Worm (Caenorhabditis elegans) whole organism, mixed stage, embryonic: ENCODE results near the gene lbp-8.

Experiments
- M03D4.4 ChIP-seq: sonication (generic microtip); optimal IDR thresholded peaks from 2 replicates; lab custom pipeline; 2017; ENCODE audit warnings: mild to moderate bottlenecking, missing genetic modification characterization, missing compliant biosample characterization
- bed-3 ChIP-seq: fragments of 200-800 bp; sonication (Bioruptor generic); optimal IDR thresholded peaks from 3 replicates; lab custom pipeline; 2018; ENCODE audit warnings: mild to moderate bottlenecking, missing genetic modification characterization, moderate library complexity, missing compliant biosample characterization
- blmp-1 ChIP-seq: fragments of 150-350 bp; optimal IDR thresholded peaks from 2 replicates; lab custom pipeline; 2014; ENCODE audit warnings: missing biosample characterization, missing genetic modification characterization
- ceh-43 ChIP-seq: fragments of 200-800 bp; sonication (Bioruptor generic); optimal IDR thresholded peaks from 2 replicates; lab custom pipeline; 2018; ENCODE audit warnings: mild to moderate bottlenecking, missing genetic modification characterization, moderate library complexity, missing compliant biosample characterization
- ceh-83 ChIP-seq: fragments of 200-800 bp; sonication (Bioruptor generic); optimal IDR thresholded peaks from 2 replicates; lab custom pipeline; 2018; ENCODE audit warnings: mild to moderate bottlenecking, missing genetic modification characterization, missing compliant biosample characterization
- ces-1 ChIP-seq: fragments of 150-350 bp; optimal IDR thresholded peaks from 2 replicates; lab custom pipeline; 2014; ENCODE audit warnings: missing biosample characterization, missing genetic modification reagents, missing genetic modification characterization
- cnd-1 ChIP-seq: fragments of 200-800 bp; sonication (Bioruptor generic); optimal IDR thresholded peaks from 2 replicates; lab custom pipeline; 2018; ENCODE audit warnings: mild to moderate bottlenecking, missing genetic modification characterization, missing compliant biosample characterization
- drap-1 ChIP-seq: fragments of 200-800 bp; sonication (Bioruptor generic); optimal IDR thresholded peaks from 3 replicates; lab custom pipeline; 2018; ENCODE audit warnings: mild to moderate bottlenecking, missing genetic modification characterization, missing compliant biosample characterization
- elt-1 ChIP-seq: sonication (generic microtip); optimal IDR thresholded peaks from 2 replicates; lab custom pipeline; 2017; ENCODE audit warnings: missing genetic modification characterization, mild to moderate bottlenecking, missing compliant biosample characterization, antibody characterized with exemption, moderate library complexity, borderline replicate concordance; ENCODE audit not compliant: insufficient read depth
- elt-3 ChIP-seq: fragments of 150-350 bp; optimal IDR thresholded peaks from 2 replicates; lab custom pipeline; 2014; ENCODE audit warnings: missing biosample characterization, missing genetic modification characterization
- flh-1 ChIP-seq: fragments of 200-800 bp; sonication (Bioruptor generic); optimal IDR thresholded peaks from 2 replicates; lab custom pipeline; 2018; ENCODE audit warnings: mild to moderate bottlenecking, missing genetic modification characterization, moderate library complexity, missing compliant biosample characterization
- ham-2 ChIP-seq: fragments of 200-800 bp; sonication (Bioruptor generic); optimal IDR thresholded peaks from 2 replicates; lab custom pipeline; 2018; ENCODE audit warnings: mild to moderate bottlenecking, missing genetic modification characterization, missing compliant biosample characterization
- hlh-1 ChIP-seq: fragments of 150-350 bp; optimal IDR thresholded peaks from 2 replicates; lab custom pipeline; 2014; ENCODE audit warnings: missing biosample characterization, missing genetic modification reagents, missing genetic modification characterization
- lin-32 ChIP-seq: fragments of 200-800 bp; sonication (Bioruptor generic); optimal IDR thresholded peaks from 2 replicates; lab custom pipeline; 2018; ENCODE audit warnings: mild to moderate bottlenecking, missing genetic modification characterization, missing compliant biosample characterization
- lsy-2 ChIP-seq: fragments of 150-350 bp; optimal IDR thresholded peaks from 2 replicates; lab custom pipeline; 2014; ENCODE audit warnings: missing biosample characterization, missing genetic modification characterization
- mab-5 ChIP-seq: fragments of 150-350 bp; optimal IDR thresholded peaks from 2 replicates; lab custom pipeline; 2014; ENCODE audit warnings: missing biosample characterization, missing genetic modification characterization
- mls-2 ChIP-seq: sonication (generic microtip); optimal IDR thresholded peaks from 2 replicates; lab custom pipeline; 2016; ENCODE audit warnings: mild to moderate bottlenecking, missing genetic modification characterization, moderate library complexity, missing compliant biosample characterization
- nhr-12 ChIP-seq: fragments of 150-350 bp; optimal IDR thresholded peaks from 2 replicates; lab custom pipeline; 2014; ENCODE audit warnings: missing biosample characterization, missing genetic modification characterization
- nhr-2 ChIP-seq: fragments of 150-350 bp; optimal IDR thresholded peaks from 2 replicates; lab custom pipeline; 2014; ENCODE audit warnings: missing biosample characterization, missing genetic modification characterization
- nhr-237 ChIP-seq: fragments of 150-350 bp; optimal IDR thresholded peaks from 2 replicates; lab custom pipeline; 2014; ENCODE audit warnings: missing biosample characterization, missing genetic modification characterization
- nhr-28 ChIP-seq: fragments of 150-350 bp; optimal IDR thresholded peaks from 2 replicates; lab custom pipeline; 2014; ENCODE audit warnings: missing biosample characterization, missing genetic modification characterization
- nhr-76 ChIP-seq: sonication (generic microtip); optimal IDR thresholded peaks from 2 replicates; lab custom pipeline; 2017; ENCODE audit warnings: missing biosample characterization, missing genetic modification characterization
- pha-4 ChIP-seq: fragments of 150-350 bp; optimal IDR thresholded peaks from 2 replicates; lab custom pipeline; 2018; ENCODE audit warnings: missing biosample characterization, missing genetic modification reagents, missing genetic modification characterization
- sem-2 ChIP-seq: fragments of 200-800 bp; sonication (Bioruptor generic); optimal IDR thresholded peaks from 2 replicates; lab custom pipeline; 2018; ENCODE audit warnings: mild to moderate bottlenecking, missing genetic modification characterization, missing compliant biosample characterization
- snpc-4 ChIP-seq: fragments of 150-350 bp; optimal IDR thresholded peaks from 2 replicates; lab custom pipeline; 2014; ENCODE audit warnings: missing biosample characterization, missing genetic modification characterization
- sptf-1 ChIP-seq: sonication (generic microtip); optimal IDR thresholded peaks from 2 replicates; lab custom pipeline; 2017; ENCODE audit warnings: mild to moderate bottlenecking, missing genetic modification characterization, moderate library complexity, missing compliant biosample characterization
- tbx-8 ChIP-seq: fragments of 200-800 bp; sonication (Bioruptor generic); optimal IDR thresholded peaks from 2 replicates; lab custom pipeline; 2018; ENCODE audit warnings: mild to moderate bottlenecking, missing genetic modification characterization, moderate library complexity, missing compliant biosample characterization
- unc-120 ChIP-seq: sonication (generic microtip); optimal IDR thresholded peaks from 2 replicates; lab custom pipeline; 2017; ENCODE audit warnings: missing genetic modification characterization, missing compliant biosample characterization; ENCODE audit not compliant: poor library complexity, severe bottlenecking
- unc-39 ChIP-seq: fragments of 150-350 bp; optimal IDR thresholded peaks from 2 replicates; lab custom pipeline; 2014; ENCODE audit warnings: missing biosample characterization, missing genetic modification characterization
- zip-8 ChIP-seq: fragments of 150-350 bp; optimal IDR thresholded peaks from 2 replicates; lab custom pipeline; 2014; ENCODE audit warnings: missing biosample characterization, missing genetic modification characterization
- ztf-11 ChIP-seq: fragments of 150-350 bp; optimal IDR thresholded peaks from 2 replicates; lab custom pipeline; 2014; ENCODE audit warnings: missing biosample characterization, missing genetic modification characterization

lbp-8 gene

DNA sequence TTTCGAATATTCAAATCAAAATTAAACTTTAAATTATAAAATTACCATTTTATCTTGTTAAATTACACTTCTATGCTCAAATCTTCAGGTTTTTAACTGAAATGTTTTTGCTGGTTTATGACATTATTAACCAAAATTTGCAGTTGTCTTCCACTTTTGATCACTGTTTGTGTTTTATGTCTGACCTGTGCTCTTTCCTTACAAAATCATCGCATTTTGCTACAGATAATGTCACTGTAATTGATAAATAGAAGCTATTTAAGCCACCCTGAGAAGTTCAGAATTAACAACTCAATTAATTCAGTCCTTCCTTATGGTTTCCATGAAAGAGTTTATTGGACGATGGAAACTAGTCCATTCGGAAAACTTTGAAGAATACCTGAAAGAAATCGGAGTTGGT, at the start of gene lbp-8:
lbp-8 (plus strand) TSS at position 301 of the 400 bp plus-strand sequence.
- TF ChIP-seq nhr-28, result no peak
- TF ChIP-seq ceh-83 (GFP tag; lab: Kevin White, UChicago), result no peak
- no peak for TF ChIP-seq nhr-12 (tag; lab: Kevin White, UChicago)
- no peak for TF ChIP-seq unc-120 (tag; lab: Kevin White, UChicago)
- no peak for TF ChIP-seq zip-8 (tag; lab: Kevin White, UChicago)
- no peak for TF ChIP-seq lin-32 (GFP tag; lab: Kevin White, UChicago)
- no peak for TF ChIP-seq nhr-76 (tag; lab: Kevin White, UChicago)
- no peak for TF ChIP-seq ceh-43 (GFP tag; lab: Kevin White, UChicago)
- no peak for TF ChIP-seq flh-1
- no peak for TF ChIP-seq elt-1 (tag; lab: Kevin White, UChicago)
- TF ChIP-seq lsy-2, result no peak
- TF ChIP-seq elt-3, result no peak

DNA sequence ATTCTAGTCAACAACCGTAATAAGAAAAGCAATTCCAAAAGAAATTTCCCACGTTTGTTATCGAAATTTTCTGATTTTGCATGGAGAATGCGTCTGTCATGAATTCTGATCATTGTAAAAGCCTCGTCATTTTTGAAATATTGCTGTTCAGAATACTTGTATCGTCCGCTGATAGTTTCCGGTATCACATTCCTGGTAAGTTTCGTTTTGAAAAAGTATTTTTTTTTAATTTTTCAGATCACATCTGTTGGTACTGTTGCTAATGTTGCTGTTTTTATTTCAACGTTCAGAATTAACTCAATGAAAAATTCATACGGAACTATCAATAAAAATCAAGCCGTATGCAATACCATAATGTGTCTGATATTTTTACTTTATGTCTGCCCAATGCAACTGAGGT, 49.7 kb upstream of the lbp-8 start, which contains the start of gene srx-17:
srx-17 (plus strand) TSS at position 301 of the 400 bp plus-strand sequence.
- TF ChIP-seq tbx-8 (GFP tag; lab: Kevin White, UChicago) (no peak), flh-1 (no peak), ceh-43 (GFP tag; lab: Kevin White, UChicago) (no peak), nhr-2 (tag; lab: Kevin White, UChicago) (no peak), nhr-28 (no peak), cnd-1 (no peak), bed-3 (GFP tag; lab: Kevin White, UChicago) (no peak), zip-8 (tag; lab: Kevin White, UChicago) (no peak), pha-4 (tag; lab: Kevin White, UChicago) (no peak)

DNA sequence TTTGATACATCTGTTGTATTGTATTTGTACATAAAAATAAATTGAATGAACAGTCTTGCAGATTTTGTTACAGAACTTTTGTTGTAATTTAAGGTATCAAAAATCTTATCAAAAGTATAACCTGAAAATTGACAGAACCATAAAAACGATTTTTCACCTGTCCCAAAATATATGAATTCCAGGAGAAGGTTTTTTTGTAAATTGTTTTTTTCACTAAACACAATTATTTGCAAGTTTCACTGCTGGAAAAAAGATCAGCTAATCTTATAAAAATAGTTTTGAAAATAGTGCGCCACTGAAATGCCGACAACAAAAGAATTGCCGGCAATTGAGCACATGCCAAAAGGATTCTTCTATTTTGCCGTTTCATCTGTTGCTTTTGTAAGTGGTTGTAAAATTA, 47.4 kb upstream of the lbp-8 start, which contains the start of gene srx-130:
srx-130 (plus strand) TSS at position 301 of the 400 bp plus-strand sequence.
- TF ChIP-seq snpc-4 (no peak), zip-8 (tag; lab: Kevin White, UChicago) (no peak), mab-5 (tag; lab: Kevin White, UChicago) (no peak), M03D4.4 (tag; lab: Kevin White, UChicago) (no peak), blmp-1 (no peak), tbx-8 (GFP tag; lab: Kevin White, UChicago) (no peak), lin-32 (GFP tag; lab: Kevin White, UChicago) (no peak), ham-2 (GFP tag; lab: Kevin White, UChicago) (no peak), ces-1 (no peak), lsy-2 (no peak), sptf-1 (tag; lab: Kevin White, UChicago) (no peak), sem-2 (GFP tag; lab: Kevin White, UChicago) (no peak), nhr-12 (tag; lab: Kevin White, UChicago) (no peak), drap-1 (GFP tag; lab: Kevin White, UChicago) (no peak), elt-1 (tag; lab: Kevin White, UChicago) (no peak)

DNA sequence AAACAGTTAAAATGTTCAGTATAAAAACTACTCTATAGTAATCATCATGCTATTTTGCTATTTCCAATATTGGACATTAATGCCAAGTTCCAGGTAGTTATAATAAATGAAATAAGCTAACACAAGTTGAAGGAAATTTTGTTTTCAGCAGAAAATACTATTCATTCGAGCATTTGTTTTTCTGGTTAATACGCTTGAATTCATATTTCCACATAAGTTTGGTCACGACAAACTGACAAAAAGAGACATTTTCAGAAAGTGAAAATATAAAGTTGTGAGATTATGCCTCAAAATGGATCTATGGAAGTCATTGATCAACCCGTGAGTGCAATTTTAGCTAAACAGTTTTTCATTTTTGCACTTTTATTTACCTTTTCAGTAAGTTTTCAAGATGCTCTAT, 45.4 kb upstream of the lbp-8 start, which contains the start of gene srx-131:
srx-131 (plus strand) TSS at position 301 of the 400 bp plus-strand sequence.
- TF ChIP-seq pha-4 (tag; lab: Kevin White, UChicago) (no peak), ceh-43 (GFP tag; lab: Kevin White, UChicago) (no peak), elt-3 (no peak), ztf-11 (no peak), mls-2 (tag; lab: Kevin White, UChicago) (no peak), mab-5 (tag; lab: Kevin White, UChicago) (no peak), bed-3 (GFP tag; lab: Kevin White, UChicago) (no peak), snpc-4 (no peak), nhr-28 (no peak), ces-1 (no peak), nhr-237 (tag; lab: Kevin White, UChicago) (no peak), cnd-1 (no peak), zip-8 (tag; lab: Kevin White, UChicago) (no peak), nhr-76 (tag; lab: Kevin White, UChicago) (no peak), ceh-83 (GFP tag; lab: Kevin White, UChicago) (no peak), hlh-1 (no peak), tbx-8 (GFP tag; lab: Kevin White, UChicago) (no peak), blmp-1 (no peak)

DNA sequence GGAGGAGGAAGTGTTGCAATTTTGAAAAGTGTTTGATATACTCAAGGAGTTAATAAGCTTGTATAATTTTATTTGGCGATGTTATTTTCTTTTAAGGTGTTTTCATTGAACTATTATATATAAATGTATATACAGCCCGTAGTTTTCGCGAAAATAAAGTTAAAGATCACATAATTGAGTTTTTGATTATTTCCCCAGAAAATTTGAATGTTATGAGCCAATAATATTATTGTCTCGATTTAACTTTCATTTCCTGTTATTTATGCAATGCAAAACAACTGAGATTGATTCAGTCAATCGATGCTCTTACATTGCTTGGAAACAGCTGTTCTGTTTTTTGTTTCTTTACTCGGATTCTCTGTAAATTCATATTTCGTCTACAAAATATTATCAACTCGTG, 42.2 kb upstream of the lbp-8 start, which contains the start of gene srx-133:
srx-133 (plus strand) TSS at position 301 of the 400 bp plus-strand sequence.
- TF ChIP-seq cnd-1, result no peak
- TF ChIP-seq ceh-43 (GFP tag; lab: Kevin White, UChicago), result no peak
- no peak for TF ChIP-seq snpc-4
- no peak for TF ChIP-seq ceh-83 (GFP tag; lab: Kevin White, UChicago)
- TF ChIP-seq unc-120 (tag; lab: Kevin White, UChicago), result no peak
- no peak for TF ChIP-seq M03D4.4 (tag; lab: Kevin White, UChicago)
- TF ChIP-seq nhr-76 (tag; lab: Kevin White, UChicago), result no peak
- no peak for TF ChIP-seq ces-1
- TF ChIP-seq nhr-28, result no peak
- TF ChIP-seq tbx-8 (GFP tag; lab: Kevin White, UChicago), result no peak
- TF ChIP-seq unc-39 (tag; lab: Kevin White, UChicago), result no peak
- TF ChIP-seq pha-4 (tag; lab: Kevin White, UChicago), result no peak
